Fruit fly (Drosophila melanogaster) whole organism, embryonic: ENCODE data around the gene CG1640.

ENCODE experiments used
- ATbp ChIP-seq: fragments of 200-800 bp; sonication (Bioruptor generic); optimal IDR thresholded peaks from 2 replicates; lab custom pipeline; 2017; ENCODE audit warnings: missing biosample characterization, mild to moderate bottlenecking, missing genetic modification characterization, missing genetic modification reagents
- Abd-B ChIP-seq: fragments of 200-800 bp; sonication (Bioruptor generic); optimal IDR thresholded peaks from 2 replicates; lab custom pipeline; 2018; ENCODE audit warnings: missing biosample characterization, mild to moderate bottlenecking, missing genetic modification characterization, moderate library complexity
- Asciz ChIP-seq: fragments of 200-800 bp; sonication (Bioruptor generic); optimal IDR thresholded peaks from 2 replicates; lab custom pipeline; 2017; ENCODE audit warnings: missing biosample characterization, mild to moderate bottlenecking, missing genetic modification characterization, missing genetic modification reagents
- CG10267 ChIP-seq: fragments of 200-800 bp; sonication (Bioruptor generic); optimal IDR thresholded peaks from 2 replicates; lab custom pipeline; 2018; ENCODE audit warnings: missing biosample characterization, mild to moderate bottlenecking, missing genetic modification characterization, moderate library complexity
- CG11085 ChIP-seq: fragments of 200-800 bp; sonication (Bioruptor generic); IDR thresholded peaks from 2 replicates; pipeline ENCODE4 v1.3.6; 2022; ENCODE audit warnings: missing biosample characterization, missing genetic modification characterization
- CG11456 ChIP-seq: fragments of 200-800 bp; sonication (Bioruptor generic); IDR thresholded peaks from 3 replicates; pipeline ENCODE4 v1.3.6; 2022; ENCODE audit warnings: missing biosample characterization, missing genetic modification characterization
- CG11695 ChIP-seq: fragments of 200-800 bp; sonication (Bioruptor generic); IDR thresholded peaks from 3 replicates; pipeline ENCODE4 v1.3.6; 2022; ENCODE audit warnings: missing biosample characterization, missing genetic modification characterization
- CG14441 ChIP-seq: fragments of 200-800 bp; sonication (Bioruptor generic); IDR thresholded peaks from 2 replicates; pipeline ENCODE4 v1.3.6; 2022; ENCODE audit warnings: missing biosample characterization, missing genetic modification characterization
- CG15073 ChIP-seq: fragments of 200-800 bp; sonication (Bioruptor generic); optimal IDR thresholded peaks from 2 replicates; lab custom pipeline; 2016; ENCODE audit warnings: missing biosample characterization, missing genetic modification characterization
- CG17328 ChIP-seq: fragments of 200-800 bp; sonication (Bioruptor generic); IDR thresholded peaks from 2 replicates; pipeline ENCODE4 v1.3.6; 2022; ENCODE audit warnings: missing biosample characterization, missing genetic modification characterization
- CG17568 ChIP-seq: fragments of 200-800 bp; sonication (Bioruptor generic); optimal IDR thresholded peaks from 2 replicates; lab custom pipeline; 2018; ENCODE audit warnings: missing biosample characterization, mild to moderate bottlenecking, missing genetic modification characterization, moderate library complexity
- CG18764 ChIP-seq: fragments of 200-800 bp; sonication (Bioruptor generic); optimal IDR thresholded peaks from 3 replicates; lab custom pipeline; 2016; ENCODE audit warnings: missing biosample characterization, missing genetic modification characterization
- CG2202 ChIP-seq: fragments of 200-800 bp; sonication (Bioruptor generic); optimal IDR thresholded peaks from 2 replicates; lab custom pipeline; 2018; ENCODE audit warnings: missing biosample characterization, mild to moderate bottlenecking, missing genetic modification characterization
- CG2875 ChIP-seq: fragments of 200-800 bp; sonication (Bioruptor generic); optimal IDR thresholded peaks from 2 replicates; lab custom pipeline; 2017; ENCODE audit warnings: missing biosample characterization, mild to moderate bottlenecking, missing genetic modification characterization, missing genetic modification reagents
- CG30431 ChIP-seq: fragments of 200-800 bp; sonication (Bioruptor generic); optimal IDR thresholded peaks from 2 replicates; lab custom pipeline; 2017; ENCODE audit warnings: missing biosample characterization, missing genetic modification characterization
- CG4424 ChIP-seq: fragments of 200-800 bp; sonication (Bioruptor generic); optimal IDR thresholded peaks from 3 replicates; lab custom pipeline; 2016; ENCODE audit warnings: missing biosample characterization, missing genetic modification characterization
- CG4820 ChIP-seq: fragments of 200-800 bp; sonication (Bioruptor generic); optimal IDR thresholded peaks from 3 replicates; lab custom pipeline; 2016; ENCODE audit warnings: missing biosample characterization, missing genetic modification characterization
- CG6689 ChIP-seq: fragments of 200-800 bp; sonication (Bioruptor generic); IDR thresholded peaks from 2 replicates; pipeline ENCODE4 v1.3.6; 2022; ENCODE audit warnings: missing biosample characterization, missing genetic modification characterization
- CG6813 ChIP-seq: fragments of 200-800 bp; sonication (Bioruptor generic); optimal IDR thresholded peaks from 2 replicates; lab custom pipeline; 2017; ENCODE audit warnings: missing biosample characterization, missing genetic modification characterization, mild to moderate bottlenecking, moderate library complexity, missing genetic modification reagents
- CG7271 ChIP-seq: fragments of 200-800 bp; sonication (Bioruptor generic); optimal IDR thresholded peaks from 2 replicates; lab custom pipeline; 2018; ENCODE audit warnings: missing biosample characterization, mild to moderate bottlenecking, missing genetic modification characterization, moderate library complexity
- CG7556 ChIP-seq: fragments of 200-800 bp; sonication (Bioruptor generic); optimal IDR thresholded peaks from 2 replicates; lab custom pipeline; 2017; ENCODE audit warnings: missing biosample characterization, mild to moderate bottlenecking, missing genetic modification characterization
- CG8290 ChIP-seq, 3 experiments: fragments of 200-800 bp; sonication (Bioruptor generic); optimal IDR thresholded peaks; 2 replicates each; lab custom pipeline; 2016 to 2019; ENCODE audit warnings: missing biosample characterization in 3 of 3, missing genetic modification characterization in 3 of 3, mild to moderate bottlenecking in 2 of 3, moderate library complexity in 1 of 3
- CG8944 ChIP-seq: fragments of 200-800 bp; sonication (Bioruptor generic); optimal IDR thresholded peaks from 3 replicates; lab custom pipeline; 2016; ENCODE audit warnings: missing biosample characterization, missing genetic modification characterization
- CG9876 ChIP-seq: fragments of 200-800 bp; sonication (Bioruptor generic); optimal IDR thresholded peaks from 2 replicates; lab custom pipeline; 2016; ENCODE audit warnings: missing biosample characterization, missing genetic modification characterization
- Doc3 ChIP-seq: fragments of 200-800 bp; sonication (Bioruptor generic); IDR thresholded peaks from 3 replicates; pipeline ENCODE4 v1.3.6; 2022; ENCODE audit warnings: missing biosample characterization, missing genetic modification characterization; ENCODE audit not compliant: partially characterized antibody
- Hr39 ChIP-seq: fragments of >200 bp; optimal IDR thresholded peaks from 2 replicates; lab custom pipeline; 2017
- Lim3 ChIP-seq: fragments of 200-800 bp; sonication (Bioruptor generic); IDR thresholded peaks from 2 replicates; pipeline ENCODE4 v1.3.6; 2022; ENCODE audit warnings: missing biosample characterization, missing genetic modification characterization
- Myb ChIP-seq: fragments of 200-800 bp; sonication (Bioruptor generic); optimal IDR thresholded peaks from 2 replicates; lab custom pipeline; 2016; ENCODE audit warnings: missing biosample characterization, missing genetic modification characterization
- Side ChIP-seq: fragments of 200-800 bp; sonication (Bioruptor generic); optimal IDR thresholded peaks from 2 replicates; lab custom pipeline; 2016; ENCODE audit warnings: missing biosample characterization, missing genetic modification characterization
- ab ChIP-seq: fragments of 200-800 bp; sonication (Bioruptor generic); optimal IDR thresholded peaks from 2 replicates; lab custom pipeline; 2016; ENCODE audit warnings: missing biosample characterization, missing genetic modification characterization
- abd-A ChIP-seq: fragments of 200-800 bp; sonication (Bioruptor generic); optimal IDR thresholded peaks from 3 replicates; lab custom pipeline; 2019; ENCODE audit warnings: missing biosample characterization, mild to moderate bottlenecking, missing genetic modification characterization, moderate library complexity
- bab2 ChIP-seq: fragments of 200-800 bp; sonication (Bioruptor generic); optimal IDR thresholded peaks from 2 replicates; lab custom pipeline; 2016; ENCODE audit warnings: missing biosample characterization, missing genetic modification characterization
- bigmax ChIP-seq: fragments of 200-800 bp; sonication (Bioruptor generic); optimal IDR thresholded peaks from 2 replicates; lab custom pipeline; 2018; ENCODE audit warnings: missing biosample characterization, mild to moderate bottlenecking, missing genetic modification characterization
- br ChIP-seq: fragments of >200 bp; optimal IDR thresholded peaks from 2 replicates; lab custom pipeline; 2017
- chn ChIP-seq: fragments of 200-800 bp; sonication (Bioruptor generic); optimal IDR thresholded peaks from 2 replicates; lab custom pipeline; 2016; ENCODE audit warnings: missing biosample characterization, missing genetic modification characterization
- dmrt11E ChIP-seq: fragments of 200-800 bp; sonication (Bioruptor generic); optimal IDR thresholded peaks from 3 replicates; lab custom pipeline; 2018; ENCODE audit warnings: missing biosample characterization, mild to moderate bottlenecking, missing genetic modification characterization, moderate library complexity
- esg ChIP-seq: fragments of 200-800 bp; sonication (Bioruptor generic); conservative IDR thresholded peaks from 2 replicates; pipeline ENCODE4 v1.3.6; 2022; ENCODE audit warnings: missing biosample characterization, missing genetic modification characterization
- fd96Cb ChIP-seq: fragments of 200-800 bp; sonication (Bioruptor generic); optimal IDR thresholded peaks from 2 replicates; lab custom pipeline; 2018; ENCODE audit warnings: missing biosample characterization, mild to moderate bottlenecking, missing genetic modification characterization, moderate library complexity
- gro ChIP-seq: fragments of 200-800 bp; sonication (Bioruptor generic); optimal IDR thresholded peaks from 2 replicates; lab custom pipeline; 2016; ENCODE audit warnings: missing biosample characterization, missing genetic modification characterization
- gsb-n ChIP-seq: fragments of 200-800 bp; sonication (Bioruptor generic); optimal IDR thresholded peaks from 3 replicates; lab custom pipeline; 2018; ENCODE audit warnings: missing biosample characterization, mild to moderate bottlenecking, missing genetic modification characterization
- h ChIP-seq: fragments of >200 bp; optimal IDR thresholded peaks from 2 replicates; lab custom pipeline; 2017
- kah ChIP-seq: fragments of 200-800 bp; sonication (Bioruptor generic); optimal IDR thresholded peaks from 2 replicates; lab custom pipeline; 2018; ENCODE audit warnings: missing biosample characterization, mild to moderate bottlenecking, missing genetic modification characterization
- lbe ChIP-seq: fragments of 200-800 bp; sonication (Bioruptor generic); optimal IDR thresholded peaks from 2 replicates; lab custom pipeline; 2016; ENCODE audit warnings: missing biosample characterization, mild to moderate bottlenecking, missing genetic modification characterization
- mirr ChIP-seq: fragments of 200-800 bp; sonication (Bioruptor generic); optimal IDR thresholded peaks from 3 replicates; lab custom pipeline; 2018; ENCODE audit warnings: missing biosample characterization, mild to moderate bottlenecking, missing genetic modification characterization
- org-1 ChIP-seq: fragments of 200-800 bp; sonication (Bioruptor generic); optimal IDR thresholded peaks from 2 replicates; lab custom pipeline; 2017; ENCODE audit warnings: missing biosample characterization, missing genetic modification characterization
- sc ChIP-seq, 3 experiments: fragments of >200 bp in 2 of 3; fragments of 200-800 bp in 1 of 3; sonication (Bioruptor generic) in 1 of 3; optimal IDR thresholded peaks; 2 replicates in 2 of 3; 3 replicates in 1 of 3; lab custom pipeline; 2017; ENCODE audit warnings: mild to moderate bottlenecking in 1 of 3, missing biosample characterization in 1 of 3, missing genetic modification characterization in 1 of 3, missing genetic modification reagents in 1 of 3
- slbo ChIP-seq: fragments of 200-800 bp; sonication (Bioruptor generic); IDR thresholded peaks from 2 replicates; pipeline ENCODE4 v1.3.6; 2022; ENCODE audit warnings: missing biosample characterization, missing genetic modification characterization
- slou ChIP-seq: fragments of 200-800 bp; sonication (Bioruptor generic); optimal IDR thresholded peaks from 3 replicates; lab custom pipeline; 2016; ENCODE audit warnings: missing biosample characterization, missing genetic modification characterization
- tgo ChIP-seq: fragments of 200-800 bp; sonication (Bioruptor generic); IDR thresholded peaks from 3 replicates; pipeline ENCODE4 v1.3.6; 2022; ENCODE audit warnings: missing biosample characterization, missing genetic modification characterization
- tx ChIP-seq: fragments of 200-800 bp; sonication (Bioruptor generic); optimal IDR thresholded peaks from 2 replicates; lab custom pipeline; 2016; ENCODE audit warnings: missing biosample characterization, missing genetic modification characterization
- zfh2 ChIP-seq: fragments of 200-800 bp; sonication (Bioruptor generic); optimal IDR thresholded peaks from 2 replicates; lab custom pipeline; 2016; ENCODE audit warnings: missing biosample characterization, missing genetic modification characterization

The CG1640 gene

dm6 chrX:13337454-13337853 lies 33.0 kb upstream of the CG1640 start, which contains the start of gene RpS15Aa (continued):
- TF ChIP-seq chn (GFP tag; lab: Kevin White, UChicago) (peak; percentile 46), CG11695 (GFP tag; lab: Robert Waterston, UW) (peak; percentile 33; the same call in 1 of the 3 replicates), Myb (peak; percentile 90), ATbp (GFP tag; lab: Kevin White, UChicago) (peak; percentile 51), CG14441 (peak; percentile 68), Doc3 (GFP tag; lab: Robert Waterston, UW) (no peak), CG11085 (GFP tag; lab: Robert Waterston, UW) (peak; percentile 87), CG30431 (peak; percentile 73), CG6813 (GFP tag; lab: Kevin White, UChicago) (peak; percentile 86), gro (GFP tag; lab: Kevin White, UChicago) (peak; percentile 14), CG9876 (GFP tag; lab: Kevin White, UChicago) (peak; percentile 90), Asciz (GFP tag; lab: Kevin White, UChicago) (peak; percentile 78), dmrt11E (tag; lab: Kevin White, UChicago) (peak; percentile 41), Lim3 (GFP tag; lab: Robert Waterston, UW) (peak; percentile 38; the same call in 1 of the 2 replicates), zfh2 (GFP tag; lab: Kevin White, UChicago) (peak; percentile 66), Side (GFP tag; lab: Kevin White, UChicago) (peak; percentile 81), Hr39 (lab: Kevin White, UChicago) (no peak), CG8290 (GFP tag; optimal IDR thresholded peaks at IDR 0.05; lab: Kevin White, UChicago) (peak; percentile 46), CG8290 (tag; optimal IDR thresholded peaks at IDR 0.05; lab: Kevin White, UChicago) (peak in 1 of 2 experiments; percentile 90), sc (optimal IDR thresholded peaks at IDR 0.05; lab: Kevin White, UChicago) (no peak), sc (GFP tag; optimal IDR thresholded peaks at IDR 0.05; lab: Kevin White, UChicago) (peak; percentile 22), mirr (peak; percentile 82), fd96Cb (tag; lab: Kevin White, UChicago) (no peak), CG18764 (GFP tag; lab: Kevin White, UChicago) (peak; percentile 50), CG7271 (tag; lab: Kevin White, UChicago) (peak; percentile 75), bab2 (GFP tag; lab: Kevin White, UChicago) (peak; percentile 10), CG4820 (GFP tag; lab: Kevin White, UChicago) (peak; percentile 47), CG6689 (GFP tag; lab: Robert Waterston, UW) (peak; percentile 63), CG17568 (peak; percentile 83), abd-A (tag; lab: Kevin White, UChicago) (no peak), org-1 (GFP tag; lab: Kevin White, UChicago) (peak; percentile 60), slou (GFP tag; lab: Kevin White, UChicago) (peak; percentile 59), CG11456 (peak; percentile 92), lbe (GFP tag; lab: Kevin White, UChicago) (no peak), ab (GFP tag; lab: Kevin White, UChicago) (no peak), tx (peak; percentile 35), CG2202 (tag; lab: Kevin White, UChicago) (peak; percentile 52), CG10267 (tag; lab: Kevin White, UChicago) (peak; percentile 46), esg (peak; percentile 12; the same call in 1 of the 2 replicates), CG7556 (GFP tag; lab: Kevin White, UChicago) (no peak), br (lab: Kevin White, UChicago) (no peak), CG15073 (GFP tag; lab: Kevin White, UChicago) (no peak), CG17328 (GFP tag; lab: Robert Waterston, UW) (peak; percentile 87), gsb-n (tag; lab: Kevin White, UChicago) (peak; percentile 47), CG8944 (GFP tag; lab: Kevin White, UChicago) (peak; percentile 58), slbo (peak; percentile 83), CG4424 (peak; percentile 73), bigmax (GFP tag; lab: Kevin White, UChicago) (peak; percentile 38), tgo (GFP tag; lab: Robert Waterston, UW) (peak; percentile 66), CG2875 (GFP tag; lab: Kevin White, UChicago) (peak; percentile 63), kah (GFP tag; lab: Kevin White, UChicago) (peak; percentile 49), h (lab: Kevin White, UChicago) (no peak), Abd-B (peak; percentile 37)
